Worm (Caenorhabditis elegans) whole organism, L2 larva: Measurements from ENCODE around the gene pod-1.

Experiments used
- C34F6.9 ChIP-seq: fragments of 150-350 bp; optimal IDR thresholded peaks from 2 replicates; lab custom pipeline; 2014; ENCODE audit warnings: missing biosample characterization, missing genetic modification characterization
- F13H6.1 ChIP-seq: sonication (generic microtip); optimal IDR thresholded peaks from 2 replicates; lab custom pipeline; 2016; ENCODE audit warnings: missing genetic modification characterization, missing compliant biosample characterization
- Y55F3AM.14 ChIP-seq: fragments of 200-800 bp; sonication (Bioruptor generic); optimal IDR thresholded peaks from 2 replicates; lab custom pipeline; 2018; ENCODE audit warnings: mild to moderate bottlenecking, missing genetic modification characterization, missing compliant biosample characterization
- ZK546.5 ChIP-seq: sonication (generic microtip); optimal IDR thresholded peaks from 2 replicates; lab custom pipeline; 2017; ENCODE audit warnings: missing biosample characterization, missing genetic modification characterization
- alr-1 ChIP-seq: fragments of 150-350 bp; optimal IDR thresholded peaks from 2 replicates; lab custom pipeline; 2014; ENCODE audit warnings: missing biosample characterization, missing genetic modification characterization
- aly-2 ChIP-seq: fragments of 150-350 bp; optimal IDR thresholded peaks from 2 replicates; lab custom pipeline; 2014; ENCODE audit warnings: missing biosample characterization, missing genetic modification characterization
- ama-1 ChIP-seq: fragments of 150-350 bp; optimal IDR thresholded peaks from 2 replicates; lab custom pipeline; 2018; ENCODE audit warnings: inconsistent platforms
- blmp-1 ChIP-seq: sonication (generic microtip); optimal IDR thresholded peaks from 2 replicates; lab custom pipeline; 2017; ENCODE audit warnings: missing genetic modification characterization, mild to moderate bottlenecking, missing compliant biosample characterization, antibody characterized with exemption, moderate library complexity; ENCODE audit not compliant: insufficient read depth
- ceh-16 ChIP-seq: fragments of 150-350 bp; optimal IDR thresholded peaks from 2 replicates; lab custom pipeline; 2014; ENCODE audit warnings: missing biosample characterization, missing genetic modification characterization
- ceh-82 ChIP-seq: fragments of 150-350 bp; optimal IDR thresholded peaks from 2 replicates; lab custom pipeline; 2014; ENCODE audit warnings: missing biosample characterization, missing genetic modification characterization
- crh-2 ChIP-seq: sonication (generic microtip); optimal IDR thresholded peaks from 2 replicates; lab custom pipeline; 2017; ENCODE audit warnings: missing biosample characterization, missing genetic modification characterization
- dmd-4 ChIP-seq: sonication (generic microtip); optimal IDR thresholded peaks from 2 replicates; lab custom pipeline; 2017; ENCODE audit warnings: missing biosample characterization, missing genetic modification characterization
- egl-27 ChIP-seq: sonication (generic microtip); optimal IDR thresholded peaks from 3 replicates; lab custom pipeline; 2017; ENCODE audit warnings: missing biosample characterization, missing genetic modification reagents, missing genetic modification characterization
- elt-1 ChIP-seq: fragments of 150-350 bp; optimal IDR thresholded peaks from 2 replicates; lab custom pipeline; 2014; ENCODE audit warnings: missing biosample characterization, missing genetic modification characterization
- elt-3 ChIP-seq: sonication (generic microtip); optimal IDR thresholded peaks from 2 replicates; lab custom pipeline; 2017; ENCODE audit warnings: missing biosample characterization, missing genetic modification characterization
- fos-1 ChIP-seq: fragments of 150-350 bp; optimal IDR thresholded peaks from 2 replicates; lab custom pipeline; 2014; ENCODE audit warnings: missing biosample characterization, missing genetic modification characterization
- lin-11 ChIP-seq: fragments of 150-350 bp; sonication (generic microtip); optimal IDR thresholded peaks from 2 replicates; lab custom pipeline; 2014; ENCODE audit warnings: missing biosample characterization, missing genetic modification characterization, inconsistent platforms, mixed read lengths
- lin-13 ChIP-seq: fragments of 150-350 bp; optimal IDR thresholded peaks from 2 replicates; lab custom pipeline; 2014; ENCODE audit warnings: missing biosample characterization, missing genetic modification reagents, missing genetic modification characterization
- lin-39 ChIP-seq: fragments of 150-350 bp; optimal IDR thresholded peaks from 2 replicates; lab custom pipeline; 2014; ENCODE audit warnings: missing biosample characterization, missing genetic modification reagents, missing genetic modification characterization
- lsy-2 ChIP-seq, 2 experiments: fragments of 150-350 bp in 1 of 2; sonication (generic microtip) in 1 of 2; optimal IDR thresholded peaks; 2 replicates each; lab custom pipeline; 2014 to 2017; ENCODE audit warnings: missing biosample characterization in 2 of 2, missing genetic modification characterization in 2 of 2
- mab-5 ChIP-seq: fragments of 150-350 bp; optimal IDR thresholded peaks from 2 replicates; lab custom pipeline; 2014; ENCODE audit warnings: missing biosample characterization, missing genetic modification characterization
- mbf-1 ChIP-seq: sonication (generic microtip); optimal IDR thresholded peaks from 2 replicates; lab custom pipeline; 2017; ENCODE audit warnings: missing biosample characterization, missing genetic modification characterization
- mdl-1 ChIP-seq, 2 experiments: fragments of 150-350 bp in 1 of 2; sonication (generic microtip) in 1 of 2; optimal IDR thresholded peaks; 2 replicates each; lab custom pipeline; 2017; ENCODE audit warnings: missing biosample characterization in 2 of 2, missing genetic modification characterization in 2 of 2
- nhr-10 ChIP-seq: sonication (generic microtip); optimal IDR thresholded peaks from 2 replicates; lab custom pipeline; 2017; ENCODE audit warnings: missing biosample characterization, missing genetic modification characterization
- nhr-12 ChIP-seq: fragments of 150-350 bp; optimal IDR thresholded peaks from 2 replicates; lab custom pipeline; 2014; ENCODE audit warnings: missing biosample characterization, missing genetic modification characterization
- nhr-129 ChIP-seq: fragments of 150-350 bp; optimal IDR thresholded peaks from 2 replicates; lab custom pipeline; 2014; ENCODE audit warnings: missing biosample characterization, missing genetic modification characterization
- nhr-21 ChIP-seq: fragments of 150-350 bp; optimal IDR thresholded peaks from 2 replicates; lab custom pipeline; 2014; ENCODE audit warnings: missing biosample characterization, missing genetic modification characterization
- nhr-23 ChIP-seq: fragments of 150-350 bp; optimal IDR thresholded peaks from 2 replicates; lab custom pipeline; 2014; ENCODE audit warnings: missing biosample characterization, missing genetic modification reagents, missing genetic modification characterization
- nhr-237 ChIP-seq: fragments of 150-350 bp; optimal IDR thresholded peaks from 2 replicates; lab custom pipeline; 2014; ENCODE audit warnings: missing biosample characterization, missing genetic modification characterization
- nhr-25 ChIP-seq: fragments of 150-350 bp; sonication (generic microtip); optimal IDR thresholded peaks from 3 replicates; lab custom pipeline; 2014; ENCODE audit warnings: missing biosample characterization, missing genetic modification characterization
- nhr-6 ChIP-seq: fragments of 150-350 bp; optimal IDR thresholded peaks from 2 replicates; lab custom pipeline; 2014; ENCODE audit warnings: missing biosample characterization, missing genetic modification characterization
- nhr-77 ChIP-seq: fragments of 150-350 bp; optimal IDR thresholded peaks from 2 replicates; lab custom pipeline; 2014; ENCODE audit warnings: missing biosample characterization, missing genetic modification characterization
- peb-1 ChIP-seq: fragments of 150-350 bp; optimal IDR thresholded peaks from 2 replicates; lab custom pipeline; 2014; ENCODE audit warnings: missing biosample characterization, missing genetic modification characterization
- sem-4 ChIP-seq: fragments of 150-350 bp; optimal IDR thresholded peaks from 2 replicates; lab custom pipeline; 2014; ENCODE audit warnings: missing biosample characterization, missing genetic modification reagents, missing genetic modification characterization
- skn-1 ChIP-seq: sonication (generic microtip); optimal IDR thresholded peaks from 2 replicates; lab custom pipeline; 2017; ENCODE audit warnings: missing biosample characterization, missing genetic modification characterization
- sma-3 ChIP-seq: sonication (generic microtip); optimal IDR thresholded peaks from 2 replicates; lab custom pipeline; 2016; ENCODE audit warnings: missing genetic modification reagents, missing genetic modification characterization, missing compliant biosample characterization
- sma-9 ChIP-seq, 2 experiments: fragments of 150-350 bp in 1 of 2; sonication (generic microtip) in 1 of 2; optimal IDR thresholded peaks; 2 replicates each; lab custom pipeline; 2014 to 2016; ENCODE audit warnings: missing genetic modification characterization in 2 of 2, mild to moderate bottlenecking in 1 of 2, missing biosample characterization in 1 of 2, missing compliant biosample characterization in 1 of 2, missing genetic modification reagents in 1 of 2, moderate library complexity in 1 of 2
- snpc-4 ChIP-seq: fragments of 150-350 bp; optimal IDR thresholded peaks from 2 replicates; lab custom pipeline; 2014; ENCODE audit warnings: missing biosample characterization, missing genetic modification characterization
- unc-39 ChIP-seq: fragments of 150-350 bp; optimal IDR thresholded peaks from 2 replicates; lab custom pipeline; 2014; ENCODE audit warnings: missing biosample characterization, missing genetic modification characterization
- unc-55 ChIP-seq: fragments of 150-350 bp; sonication (generic microtip); optimal IDR thresholded peaks from 3 replicates; lab custom pipeline; 2014; ENCODE audit warnings: missing biosample characterization, missing genetic modification reagents, missing genetic modification characterization
- unc-62 ChIP-seq: fragments of 150-350 bp; optimal IDR thresholded peaks from 2 replicates; lab custom pipeline; 2014; ENCODE audit warnings: missing biosample characterization, missing genetic modification reagents, missing genetic modification characterization
- zag-1 ChIP-seq: fragments of 150-350 bp; optimal IDR thresholded peaks from 2 replicates; lab custom pipeline; 2014; ENCODE audit warnings: missing biosample characterization, missing genetic modification characterization
- ztf-1 ChIP-seq: fragments of 200-800 bp; sonication (Bioruptor generic); conservative IDR thresholded peaks from 2 replicates; pipeline ENCODE4 v1.3.6; 2022; ENCODE audit warnings: missing genetic modification characterization, missing compliant biosample characterization
- ztf-11 ChIP-seq: sonication (generic microtip); optimal IDR thresholded peaks from 2 replicates; lab custom pipeline; 2017; ENCODE audit warnings: missing biosample characterization, missing genetic modification characterization
- ztf-4 ChIP-seq: fragments of 150-350 bp; optimal IDR thresholded peaks from 2 replicates; lab custom pipeline; 2014; ENCODE audit warnings: missing biosample characterization, missing genetic modification characterization

The pod-1 gene

ce11 chrIII:13556039-13556438 is 32.1 kb upstream of the pod-1 start:
- TF ChIP-seq F13H6.1 (no peak), blmp-1 (tag; lab: Kevin White, UChicago) (peak; percentile 40), Y55F3AM.14 (GFP tag; lab: Kevin White, UChicago) (no peak), nhr-129 (no peak), egl-27 (tag; lab: Kevin White, UChicago) (no peak), unc-39 (tag; lab: Kevin White, UChicago) (no peak)

ce11 chrIII:13555234-13555633 is 31.3 kb upstream of the pod-1 start, which contains the start of gene scav-2:
Gene scav-2, minus strand, starts transcription at chrIII:13555334.
- TF ChIP-seq Y55F3AM.14 (GFP tag; lab: Kevin White, UChicago) (no peak), ZK546.5 (tag; lab: Kevin White, UChicago) (no peak), nhr-129 (no peak), C34F6.9 (no peak), nhr-21 (tag; lab: Kevin White, UChicago) (no peak), crh-2 (tag; lab: Kevin White, UChicago) (no peak), lsy-2 (tag; optimal IDR thresholded peaks at IDR 0.05; lab: Kevin White, UChicago) (no peak), lin-39 (tag; lab: Kevin White, UChicago) (no peak)

- TF ChIP-seq nhr-129: peak; percentile 9
- peak; percentile 32 for TF ChIP-seq ama-1 (lab: Kevin White, UChicago)
- no peak for TF ChIP-seq sem-4 (tag; lab: Kevin White, UChicago)
- TF ChIP-seq lsy-2 (tag; optimal IDR thresholded peaks at IDR 0.05; lab: Kevin White, UChicago): peak in 1 of 2 experiments; percentile 9
- no peak for TF ChIP-seq ztf-1 (GFP tag; lab: Robert Waterston, UW)
These were observed 26.0 kb upstream of the pod-1 start for ce11 chrIII:13549960-13550359.

DNA sequence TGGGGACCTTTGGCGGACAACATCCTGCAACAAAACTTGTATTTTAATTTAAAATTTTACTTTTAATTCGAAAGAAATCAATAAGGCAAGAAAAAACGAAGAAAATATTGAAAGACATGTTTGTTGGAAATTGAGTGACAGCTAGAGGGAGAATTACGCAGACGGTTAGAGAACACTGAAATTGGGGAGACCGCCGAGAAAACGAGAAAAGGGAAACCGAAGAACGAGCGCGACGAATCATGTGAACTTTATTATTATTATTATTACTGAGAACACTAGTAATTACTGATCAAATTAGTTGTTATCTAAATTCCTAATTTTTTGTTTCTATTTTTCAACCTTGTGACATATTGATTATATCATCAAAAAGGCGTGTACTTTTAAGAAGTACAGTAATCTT is 25.1 kb upstream of the pod-1 start, which contains the start of gene mmad-1:
Gene mmad-1 (minus strand): TSS at position 24 of the 400 bp plus-strand sequence.
- TF ChIP-seq lin-13 (GFP tag; lab: Kevin White, UChicago) (no peak), lin-39 (tag; lab: Kevin White, UChicago) (no peak), peb-1 (no peak), ZK546.5 (tag; lab: Kevin White, UChicago) (no peak), skn-1 (no peak), C34F6.9 (peak; percentile 69), ceh-82 (no peak), alr-1 (tag; lab: Kevin White, UChicago) (no peak), ceh-16 (tag; lab: Kevin White, UChicago) (no peak), ztf-4 (tag; lab: Kevin White, UChicago) (peak; percentile 32), ama-1 (lab: Kevin White, UChicago) (peak; percentile 26), sma-9 (GFP tag; optimal IDR thresholded peaks at IDR 0.05; lab: Kevin White, UChicago) (peak; percentile 37), sma-9 (tag; optimal IDR thresholded peaks at IDR 0.05; lab: Kevin White, UChicago) (no peak), F13H6.1 (peak; percentile 33), unc-39 (tag; lab: Kevin White, UChicago) (no peak), mab-5 (tag; lab: Kevin White, UChicago) (no peak), nhr-23 (no peak), nhr-21 (tag; lab: Kevin White, UChicago) (no peak), nhr-77 (tag; lab: Kevin White, UChicago) (no peak), snpc-4 (no peak), nhr-25 (tag; lab: Kevin White, UChicago) (peak; percentile 43), elt-3 (tag; lab: Kevin White, UChicago) (no peak), sma-3 (GFP tag; lab: Kevin White, UChicago) (peak; percentile 59), egl-27 (tag; lab: Kevin White, UChicago) (no peak), elt-1 (tag; lab: Kevin White, UChicago) (no peak), ztf-1 (GFP tag; lab: Robert Waterston, UW) (no peak), crh-2 (tag; lab: Kevin White, UChicago) (peak; percentile 72), blmp-1 (tag; lab: Kevin White, UChicago) (peak; percentile 76), sem-4 (tag; lab: Kevin White, UChicago) (peak; percentile 16), nhr-10 (tag; lab: Kevin White, UChicago) (no peak), nhr-12 (tag; lab: Kevin White, UChicago) (no peak), ztf-11 (no peak), lin-11 (no peak), Y55F3AM.14 (GFP tag; lab: Kevin White, UChicago) (no peak), aly-2 (tag; lab: Kevin White, UChicago) (no peak), nhr-237 (no peak), fos-1 (tag; lab: Kevin White, UChicago) (peak; percentile 55), mdl-1 (tag; optimal IDR thresholded peaks at IDR 0.05; lab: Kevin White, UChicago) (no peak), dmd-4 (tag; lab: Kevin White, UChicago) (no peak), mbf-1 (tag; lab: Kevin White, UChicago) (no peak), unc-62 (GFP tag; lab: Kevin White, UChicago) (no peak), zag-1 (tag; lab: Kevin White, UChicago) (no peak), nhr-6 (no peak), unc-55 (peak; percentile 61), nhr-129 (peak; percentile 59)
